Fruit fly (Drosophila melanogaster) whole organism, wandering third instar larva: Measurements from ENCODE around the gene CG31075.

Experiments used
- Abd-B ChIP-seq: fragments of >200 bp; optimal IDR thresholded peaks from 2 replicates; lab custom pipeline; 2017; ENCODE audit warnings: missing biosample characterization, missing genetic modification characterization
- CG32264 ChIP-seq: fragments of 200-800 bp; sonication (Bioruptor generic); optimal IDR thresholded peaks from 2 replicates; lab custom pipeline; 2016; ENCODE audit warnings: missing biosample characterization, missing genetic modification characterization
- CrebA ChIP-seq: fragments of 200-800 bp; sonication (Bioruptor generic); optimal IDR thresholded peaks from 2 replicates; lab custom pipeline; 2016; ENCODE audit warnings: missing biosample characterization, mild to moderate bottlenecking, missing genetic modification characterization, borderline replicate concordance
- Dif ChIP-seq: fragments of 200-275, 200-300 bp; sonication (Bioruptor generic); optimal IDR thresholded peaks from 2 replicates; lab custom pipeline; 2018; ENCODE audit warnings: missing biosample characterization, missing genetic modification characterization; ENCODE audit not compliant: partially characterized antibody
- Hnf4 ChIP-seq: fragments of 200-800 bp; sonication (Bioruptor generic); optimal IDR thresholded peaks from 2 replicates; lab custom pipeline; 2016; ENCODE audit warnings: missing biosample characterization, mild to moderate bottlenecking, missing genetic modification characterization
- Hr78 ChIP-seq: fragments of >200 bp; optimal IDR thresholded peaks from 2 replicates; lab custom pipeline; 2017; ENCODE audit warnings: missing biosample characterization, missing genetic modification characterization
- Hr83 ChIP-seq: fragments of 200-300 bp; sonication (Bioruptor generic); optimal IDR thresholded peaks from 2 replicates; lab custom pipeline; 2016; ENCODE audit warnings: missing biosample characterization, mild to moderate bottlenecking, missing genetic modification characterization, moderate library complexity; ENCODE audit not compliant: poor library complexity, severe bottlenecking
- Jra ChIP-seq: sonication (Bioruptor generic); optimal IDR thresholded peaks from 2 replicates; lab custom pipeline; 2016; ENCODE audit warnings: missing biosample characterization, missing genetic modification characterization
- Mio ChIP-seq: sonication (Bioruptor generic); optimal IDR thresholded peaks from 2 replicates; lab custom pipeline; 2016; ENCODE audit warnings: missing biosample characterization, missing genetic modification characterization
- Myc ChIP-seq: fragments of >200 bp; optimal IDR thresholded peaks from 2 replicates; lab custom pipeline; 2017
- N ChIP-seq: fragments of >200 bp; optimal IDR thresholded peaks from 2 replicates; lab custom pipeline; 2018; ENCODE audit warnings: missing biosample characterization, missing external identifiers, missing genetic modification characterization
- OdsH ChIP-seq: fragments of 200-800 bp; sonication (Bioruptor generic); optimal IDR thresholded peaks from 2 replicates; lab custom pipeline; 2016; ENCODE audit warnings: missing biosample characterization, mild to moderate bottlenecking, missing genetic modification characterization
- Rel ChIP-seq, 2 experiments: fragments of 200-800 bp; sonication (Bioruptor generic) in 1 of 2; optimal IDR thresholded peaks; 2 replicates in 1 of 2; 3 replicates in 1 of 2; lab custom pipeline; 2016 to 2019; ENCODE audit warnings: mild to moderate bottlenecking in 2 of 2, missing biosample characterization in 2 of 2, missing genetic modification characterization in 2 of 2, moderate library complexity in 1 of 2
- Sp1 ChIP-seq: fragments of 200-800 bp; sonication (Bioruptor generic); optimal IDR thresholded peaks from 3 replicates; lab custom pipeline; 2019; ENCODE audit warnings: missing biosample characterization, mild to moderate bottlenecking, missing genetic modification characterization, moderate library complexity
- Vsx2 ChIP-seq: fragments of 200-300, 225-300 bp; sonication (Bioruptor generic); optimal IDR thresholded peaks from 2 replicates; lab custom pipeline; 2018; ENCODE audit warnings: missing biosample characterization, missing genetic modification characterization; ENCODE audit not compliant: partially characterized antibody
- br ChIP-seq: fragments of 200-800 bp; sonication (Bioruptor generic); optimal IDR thresholded peaks from 2 replicates; lab custom pipeline; 2016; ENCODE audit warnings: missing biosample characterization, missing genetic modification characterization
- brk ChIP-seq: fragments of 200-800 bp; sonication (Bioruptor generic); optimal IDR thresholded peaks from 2 replicates; lab custom pipeline; 2016; ENCODE audit warnings: missing biosample characterization, mild to moderate bottlenecking, missing genetic modification characterization
- dl ChIP-seq, 2 experiments: fragments of 175-275, 200-275 bp in 1 of 2; fragments of 200-275 bp in 1 of 2; sonication (Bioruptor generic); optimal IDR thresholded peaks; lab custom pipeline; 2018; ENCODE audit warnings: mild to moderate bottlenecking in 2 of 2, missing biosample characterization in 2 of 2, missing genetic modification characterization in 2 of 2, moderate library complexity in 2 of 2; ENCODE audit not compliant: partially characterized antibody in 2 of 2, insufficient read depth in 1 of 2
- dsf ChIP-seq: sonication (Bioruptor generic); optimal IDR thresholded peaks from 2 replicates; lab custom pipeline; 2016; ENCODE audit warnings: missing biosample characterization, missing genetic modification characterization, borderline replicate concordance
- ey ChIP-seq: fragments of 200-800 bp; sonication (Bioruptor generic); optimal IDR thresholded peaks from 2 replicates; lab custom pipeline; 2016; ENCODE audit warnings: missing biosample characterization, missing genetic modification characterization
- foxo ChIP-seq, 2 experiments: fragments of 200-800 bp; sonication (Bioruptor generic); optimal IDR thresholded peaks; 2 replicates in 1 of 2; 3 replicates in 1 of 2; lab custom pipeline; 2016 to 2017; ENCODE audit warnings: missing biosample characterization in 2 of 2, missing genetic modification characterization in 2 of 2
- fru ChIP-seq: fragments of 200-800 bp; sonication (Bioruptor generic); optimal IDR thresholded peaks from 3 replicates; lab custom pipeline; 2016; ENCODE audit warnings: missing biosample characterization, mild to moderate bottlenecking, missing genetic modification characterization
- h ChIP-seq: fragments of 200-800 bp; sonication (Bioruptor generic); optimal IDR thresholded peaks from 3 replicates; lab custom pipeline; 2016; ENCODE audit warnings: missing biosample characterization, mild to moderate bottlenecking, missing genetic modification characterization
- jim ChIP-seq: fragments of 175-275, 200-325 bp; sonication (Bioruptor generic); optimal IDR thresholded peaks from 2 replicates; lab custom pipeline; 2016; ENCODE audit warnings: missing biosample characterization, mild to moderate bottlenecking, missing genetic modification characterization
- lola ChIP-seq: fragments of >200 bp; optimal IDR thresholded peaks from 2 replicates; lab custom pipeline; 2017; ENCODE audit warnings: missing biosample characterization, missing genetic modification characterization
- pan ChIP-seq: fragments of >200 bp; optimal IDR thresholded peaks from 2 replicates; lab custom pipeline; 2017
- psq ChIP-seq: fragments of 200-800 bp; sonication (Bioruptor generic); optimal IDR thresholded peaks from 3 replicates; lab custom pipeline; 2017; ENCODE audit warnings: missing biosample characterization, mild to moderate bottlenecking, missing genetic modification characterization, moderate library complexity
- rgr ChIP-seq: fragments of 200-800 bp; sonication (Bioruptor generic); optimal IDR thresholded peaks from 3 replicates; lab custom pipeline; 2016; ENCODE audit warnings: missing biosample characterization, mild to moderate bottlenecking, missing genetic modification characterization
- sv ChIP-seq: fragments of 200-800 bp; sonication (Bioruptor generic); optimal IDR thresholded peaks from 3 replicates; lab custom pipeline; 2016; ENCODE audit warnings: missing biosample characterization, missing genetic modification characterization
- tai ChIP-seq: sonication (Bioruptor generic); optimal IDR thresholded peaks from 2 replicates; lab custom pipeline; 2016; ENCODE audit warnings: missing biosample characterization, missing genetic modification characterization
- usp ChIP-seq: fragments of >200 bp; optimal IDR thresholded peaks from 2 replicates; lab custom pipeline; 2017; ENCODE audit warnings: missing biosample characterization, missing genetic modification characterization
- woc ChIP-seq: sonication (Bioruptor generic); optimal IDR thresholded peaks from 2 replicates; lab custom pipeline; 2016; ENCODE audit warnings: missing biosample characterization, mild to moderate bottlenecking, missing genetic modification characterization

CG31075 gene

DNA sequence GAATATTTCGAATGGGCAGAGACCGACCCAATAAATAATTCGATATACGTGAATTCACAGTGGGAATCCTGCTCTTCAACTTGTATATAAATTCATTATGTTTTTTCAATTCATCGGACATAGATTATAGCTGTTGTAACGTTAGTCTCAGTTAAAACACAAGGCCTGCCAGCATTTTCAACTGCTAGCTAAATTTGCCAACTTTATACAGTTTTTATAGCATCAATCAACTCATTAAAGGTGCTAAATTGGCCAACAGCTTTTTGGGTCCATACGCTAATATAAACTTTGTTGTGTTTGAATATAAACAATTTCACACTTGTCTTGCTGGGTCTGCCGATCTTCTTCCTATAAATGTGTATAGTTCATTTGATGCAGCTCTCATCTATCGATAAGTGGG is 6.2 kb downstream of the CG31075 start:
- TF ChIP-seq lola (GFP tag; lab: Kevin White, UChicago) (no peak), woc (GFP tag; lab: Kevin White, UChicago) (no peak), OdsH (GFP tag; lab: Kevin White, UChicago) (no peak), Sp1 (GFP tag; lab: Kevin White, UChicago) (no peak), brk (no peak), foxo (GFP tag; optimal IDR thresholded peaks at IDR 0.05; lab: Kevin White, UChicago) (no peak), jim (GFP tag; lab: Kevin White, UChicago) (no peak), Hnf4 (GFP tag; lab: Kevin White, UChicago) (no peak), N (no peak), CG32264 (no peak)

DNA sequence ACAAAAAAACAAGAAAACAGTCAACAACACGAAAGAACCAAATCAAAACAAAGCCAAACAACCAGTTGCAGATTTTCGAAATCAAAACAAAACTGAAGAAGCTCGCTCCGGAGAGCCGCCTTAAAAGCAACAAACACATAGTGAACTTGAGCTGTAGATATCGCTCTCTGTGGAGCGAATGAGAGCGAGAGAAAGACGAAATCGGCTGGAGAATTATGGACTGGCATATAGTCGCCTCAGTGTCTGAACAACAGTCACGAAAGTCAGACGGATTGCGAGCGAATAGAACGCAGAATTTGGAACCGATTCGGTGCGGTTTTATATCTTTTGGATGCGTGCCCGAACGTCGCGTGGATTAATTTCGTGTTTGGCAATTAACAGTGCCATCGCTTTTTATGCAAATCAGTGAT is 8.0 kb downstream of the CG31075 start:
- TF ChIP-seq ey (GFP tag; lab: Kevin White, UChicago) (no peak), jim (GFP tag; lab: Kevin White, UChicago) (peak; percentile 21), woc (GFP tag; lab: Kevin White, UChicago) (no peak), Vsx2 (GFP tag; lab: Kevin White, UChicago) (peak; percentile 77), h (GFP tag; lab: Kevin White, UChicago) (peak; percentile 67), Dif (GFP tag; lab: Kevin White, UChicago) (peak; percentile 96), dsf (GFP tag; lab: Kevin White, UChicago) (no peak), Myc (no peak), Hr83 (GFP tag; lab: Kevin White, UChicago) (peak; percentile 37), dl (GFP tag; optimal IDR thresholded peaks at IDR 0.05; lab: Kevin White, UChicago; ENCODE audit: insufficient read depth in 1 of 2, partially characterized antibody in 2 of 2) (peak; percentile 88 to 93), usp (GFP tag; lab: Kevin White, UChicago) (no peak), OdsH (GFP tag; lab: Kevin White, UChicago) (no peak), tai (GFP tag; lab: Kevin White, UChicago) (no peak), Jra (GFP tag; lab: Kevin White, UChicago) (no peak), br (no peak), pan (no peak), psq (GFP tag; lab: Kevin White, UChicago) (peak; percentile 87), Hr78 (GFP tag; lab: Kevin White, UChicago) (no peak), foxo (GFP tag; optimal IDR thresholded peaks at IDR 0.05; lab: Kevin White, UChicago) (peak in 1 of 2 experiments; percentile 14), fru (no peak)
- TF ChIP-seq, all 38 proteins: peak for 8

DNA sequence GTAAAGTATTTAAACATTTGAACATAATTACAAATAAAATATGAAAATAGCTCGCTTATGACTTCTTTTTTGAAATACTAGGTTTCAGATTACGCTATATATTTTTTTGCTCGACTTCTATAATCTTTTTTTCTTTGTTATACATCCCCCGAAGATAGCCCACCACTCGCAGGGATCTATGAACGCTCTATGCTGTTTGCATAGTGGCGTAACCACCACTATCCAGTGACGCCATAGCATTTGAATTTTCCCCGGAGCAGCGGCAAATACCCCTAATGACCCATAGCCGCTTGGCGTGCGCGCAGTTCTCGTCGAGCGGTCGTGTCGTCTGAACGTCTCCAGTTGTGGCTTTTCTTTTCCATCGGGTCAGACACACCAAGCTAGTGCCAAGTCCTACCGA is 10.1 kb downstream of the CG31075 start, which contains the start of the genes CG14253 and CG46313:
Gene CG14253, plus strand, starts transcription at position 301 of the 400 bp plus-strand sequence.
Gene CG46313, plus strand, starts transcription at position 301 of the 400 bp plus-strand sequence.
- TF ChIP-seq rgr (GFP tag; lab: Kevin White, UChicago), result no peak
- no peak for TF ChIP-seq dl (GFP tag; optimal IDR thresholded peaks at IDR 0.05; lab: Kevin White, UChicago; ENCODE audit: insufficient read depth in 1 of 2, partially characterized antibody in 2 of 2)
- TF ChIP-seq Rel (GFP tag; optimal IDR thresholded peaks at IDR 0.05; lab: Kevin White, UChicago), result no peak
- no peak for TF ChIP-seq Rel (tag; optimal IDR thresholded peaks at IDR 0.05; lab: Kevin White, UChicago)
- no peak for TF ChIP-seq foxo (GFP tag; optimal IDR thresholded peaks at IDR 0.05; lab: Kevin White, UChicago)
- TF ChIP-seq psq (GFP tag; lab: Kevin White, UChicago), result no peak
- TF ChIP-seq brk, result no peak
- no peak for TF ChIP-seq Dif (GFP tag; lab: Kevin White, UChicago)
- TF ChIP-seq br, result no peak
- no peak for TF ChIP-seq Abd-B (GFP tag; lab: Kevin White, UChicago)
- TF ChIP-seq sv, result no peak
- no peak for TF ChIP-seq Hnf4 (GFP tag; lab: Kevin White, UChicago)
- TF ChIP-seq Hr78 (GFP tag; lab: Kevin White, UChicago), result no peak

DNA sequence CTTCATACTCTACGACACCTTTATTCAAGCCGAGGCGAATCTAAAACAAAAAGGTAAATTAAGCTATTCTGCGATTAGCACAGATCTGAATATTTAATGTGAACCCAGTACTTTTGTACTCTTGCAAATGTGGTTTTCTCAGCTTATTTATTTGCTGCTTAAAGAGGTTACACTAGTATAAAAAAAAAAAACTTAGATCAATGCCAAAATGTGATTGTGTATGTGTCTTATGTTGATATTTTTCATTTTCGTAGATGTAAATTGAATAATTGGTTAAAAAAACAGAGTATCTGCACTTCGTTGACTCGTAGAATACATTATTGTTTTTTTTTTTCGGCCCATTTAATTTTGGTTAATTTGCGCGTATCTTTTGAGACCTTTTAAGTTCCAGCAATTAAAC is 18.6 kb downstream of the CG31075 start:
- no peak for TF ChIP-seq Dif (GFP tag; lab: Kevin White, UChicago)
- TF ChIP-seq Sp1 (GFP tag; lab: Kevin White, UChicago), result no peak
- TF ChIP-seq Hr83 (GFP tag; lab: Kevin White, UChicago), result no peak
- TF ChIP-seq Abd-B (GFP tag; lab: Kevin White, UChicago), result no peak
- TF ChIP-seq Vsx2 (GFP tag; lab: Kevin White, UChicago), result no peak
- no peak for TF ChIP-seq Hr78 (GFP tag; lab: Kevin White, UChicago)
- TF ChIP-seq Mio, result no peak
- no peak for TF ChIP-seq h (GFP tag; lab: Kevin White, UChicago)
- no peak for TF ChIP-seq Rel (GFP tag; optimal IDR thresholded peaks at IDR 0.05; lab: Kevin White, UChicago)
- no peak for TF ChIP-seq Rel (tag; optimal IDR thresholded peaks at IDR 0.05; lab: Kevin White, UChicago)
- TF ChIP-seq Myc, result no peak
- TF ChIP-seq CrebA (GFP tag; lab: Kevin White, UChicago), result no peak
- no peak for TF ChIP-seq lola (GFP tag; lab: Kevin White, UChicago)
- TF ChIP-seq Hnf4 (GFP tag; lab: Kevin White, UChicago), result no peak
- TF ChIP-seq rgr (GFP tag; lab: Kevin White, UChicago), result no peak
- no peak for TF ChIP-seq fru
- TF ChIP-seq foxo (GFP tag; optimal IDR thresholded peaks at IDR 0.05; lab: Kevin White, UChicago), result no peak
- TF ChIP-seq, all 38 proteins: peak for 0
